Fruit fly (Drosophila melanogaster) Kc167 (cell line): ENCODE data around the gene dbf.

ENCODE experiments used
- Myc ChIP-seq: fragments of >200 bp; optimal IDR thresholded peaks from 2 replicates; lab custom pipeline; 2017; ENCODE audit warnings: missing external identifiers
- Sin3A ChIP-seq: fragments of >200 bp; optimal IDR thresholded peaks from 2 replicates; lab custom pipeline; 2018; ENCODE audit warnings: missing external identifiers
- h ChIP-seq: fragments of >200 bp; optimal IDR thresholded peaks from 3 replicates; lab custom pipeline; 2018; ENCODE audit warnings: missing external identifiers
- psq ChIP-seq: fragments of >200 bp; optimal IDR thresholded peaks from 2 replicates; lab custom pipeline; 2017; ENCODE audit warnings: missing external identifiers
- ttk ChIP-seq: sonication (Bioruptor generic); optimal IDR thresholded peaks from 2 replicates; lab custom pipeline; 2017; ENCODE audit warnings: missing external identifiers

DNA sequence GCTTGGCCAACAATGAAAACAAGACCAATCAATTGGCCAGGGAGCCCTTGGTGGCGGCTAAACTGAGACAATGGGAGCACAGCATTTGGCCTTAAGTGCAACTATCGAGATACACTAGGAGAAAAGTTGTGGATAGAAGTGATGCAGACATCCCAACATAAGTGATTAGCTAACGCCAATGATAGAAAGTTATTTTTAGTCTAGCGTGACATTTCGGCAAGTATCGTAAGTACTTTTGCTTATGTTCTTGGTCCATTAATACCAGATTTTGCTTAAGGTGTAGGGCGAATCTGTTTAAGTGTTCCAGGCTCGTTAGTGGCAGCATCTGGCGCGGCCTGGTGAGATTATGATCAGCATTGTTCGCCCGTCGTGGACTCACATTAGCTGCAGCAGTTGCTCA, 18.7 kb upstream of the dbf start:
- TF ChIP-seq Myc (lab: Kevin White, UChicago), result no peak
- TF ChIP-seq psq (lab: Kevin White, UChicago), result no peak
- no peak for TF ChIP-seq Sin3A (lab: Kevin White, UChicago)
- no peak for TF ChIP-seq ttk (lab: Kevin White, UChicago)
- no peak for TF ChIP-seq h (lab: Kevin White, UChicago)
